Fruit fly (Drosophila melanogaster): ENCODE measurements around the gene CG11594.

DNA sequence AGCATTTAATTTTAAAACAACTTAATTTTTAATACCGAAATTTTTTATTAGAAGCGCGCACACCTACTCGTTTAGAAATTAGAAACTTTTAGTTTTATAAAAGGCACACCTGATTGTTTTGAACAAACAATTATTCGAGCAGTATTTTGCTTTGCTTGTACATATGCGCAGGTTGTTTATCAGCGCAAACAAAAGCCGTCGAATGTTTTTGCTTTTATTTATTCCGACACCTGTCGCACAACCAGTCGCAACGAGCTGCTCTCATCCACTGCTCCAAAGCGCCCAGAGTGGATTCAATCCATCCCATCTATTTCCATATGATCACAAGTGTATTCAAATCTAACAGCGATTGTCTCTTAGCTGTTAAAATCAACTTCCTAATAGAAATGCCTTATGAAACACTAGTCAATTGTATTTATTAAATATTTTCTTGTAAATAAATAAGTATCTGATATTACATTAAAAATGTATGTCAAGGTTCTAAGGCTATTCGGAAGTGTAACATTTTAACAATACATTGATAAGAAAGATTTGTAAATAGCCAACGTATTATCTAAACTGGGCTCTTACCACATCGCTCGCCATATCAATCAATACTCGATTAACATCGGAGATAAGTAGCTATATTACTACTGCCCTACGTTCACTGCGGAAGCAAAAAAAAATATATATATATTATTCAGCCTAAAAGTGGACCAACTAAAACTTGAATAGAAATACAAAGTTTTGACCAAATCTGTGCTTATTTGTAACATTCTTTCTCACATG, at the start of gene CG11594:
- no peak for TF ChIP-seq CG32006 (GFP tag; optimal IDR thresholded peaks at IDR 0.05)
- no peak for TF ChIP-seq Eip75B (GFP tag; optimal IDR thresholded peaks at IDR 0.05)
- TF ChIP-seq Smox (GFP tag; optimal IDR thresholded peaks at IDR 0.05), result no peak
- TF ChIP-seq Gug (GFP tag; IDR thresholded peaks at IDR 0.05), result no peak
- TF ChIP-seq CG4318 (GFP tag; optimal IDR thresholded peaks at IDR 0.05), result no peak
- TF ChIP-seq CG31627 (GFP tag; optimal IDR thresholded peaks at IDR 0.05), result no peak
- TF ChIP-seq CG34406 (GFP tag; optimal IDR thresholded peaks at IDR 0.05), result no peak
- TF ChIP-seq Eip93F (GFP tag; optimal IDR thresholded peaks at IDR 0.05), result no peak
- TF ChIP-seq Lpt (GFP tag; optimal IDR thresholded peaks at IDR 0.05), result no peak
- no peak for TF ChIP-seq CG8319 (GFP tag; optimal IDR thresholded peaks at IDR 0.05)
